Worm (Caenorhabditis elegans) whole organism, young adult: ENCODE results near the gene kdp-1.
A peak's percentile ranks its signal among the peaks of the same experiment; 100 is the strongest.

ENCODE experiments used
- B0019.2 ChIP-seq: fragments of 200-800 bp; sonication (Bioruptor generic); conservative IDR thresholded peaks from 2 replicates; pipeline ENCODE4 v1.3.6; 2022; ENCODE audit warnings: missing genetic modification reagents, missing genetic modification characterization, missing compliant biosample characterization
- B0336.3 ChIP-seq: fragments of 200-800 bp; sonication (Bioruptor generic); IDR thresholded peaks from 2 replicates; pipeline ENCODE4 v1.3.6; 2022; ENCODE audit warnings: missing genetic modification characterization, missing compliant biosample characterization
- F52B5.7 ChIP-seq: sonication (generic microtip); optimal IDR thresholded peaks from 2 replicates; lab custom pipeline; 2016; ENCODE audit warnings: mild to moderate bottlenecking, missing genetic modification characterization, missing compliant biosample characterization
- K11D2.4 ChIP-seq: fragments of 200-800 bp; sonication (Bioruptor generic); IDR thresholded peaks from 2 replicates; pipeline ENCODE4 v1.3.6; 2022; ENCODE audit warnings: missing genetic modification reagents, missing genetic modification characterization, missing compliant biosample characterization
- Y56A3A.18 ChIP-seq: fragments of 200-800 bp; sonication (Bioruptor generic); IDR thresholded peaks from 2 replicates; pipeline ENCODE4 v1.3.6; 2022; ENCODE audit warnings: missing genetic modification reagents, missing genetic modification characterization, missing compliant biosample characterization
- akir-1 ChIP-seq: fragments of 200-800 bp; sonication (Bioruptor generic); optimal IDR thresholded peaks from 2 replicates; lab custom pipeline; 2018; ENCODE audit warnings: mild to moderate bottlenecking, missing genetic modification characterization, moderate library complexity, missing compliant biosample characterization
- atf-7 ChIP-seq: sonication (generic microtip); optimal IDR thresholded peaks from 2 replicates; lab custom pipeline; 2017; ENCODE audit warnings: mild to moderate bottlenecking, missing genetic modification characterization, missing compliant biosample characterization
- attf-5 ChIP-seq: fragments of 200-800 bp; sonication (Bioruptor generic); optimal IDR thresholded peaks from 2 replicates; lab custom pipeline; 2018; ENCODE audit warnings: mild to moderate bottlenecking, missing genetic modification characterization, missing compliant biosample characterization
- cebp-1 ChIP-seq, 2 experiments: fragments of 200-800 bp in 1 of 2; sonication (Bioruptor generic) in 1 of 2; sonication (generic microtip) in 1 of 2; IDR thresholded peaks in 1 of 2; optimal IDR thresholded peaks in 1 of 2; 2 replicates each; pipeline versions ENCODE4 v1.3.6 to Lab custom; 2017 to 2022; ENCODE audit warnings: missing compliant biosample characterization in 2 of 2, missing genetic modification characterization in 2 of 2, mild to moderate bottlenecking in 1 of 2, missing genetic modification reagents in 1 of 2, moderate library complexity in 1 of 2
- dox-1 ChIP-seq: fragments of 200-800 bp; sonication (Bioruptor generic); IDR thresholded peaks from 2 replicates; pipeline ENCODE4 v1.3.6; 2022; ENCODE audit warnings: missing genetic modification reagents, missing genetic modification characterization, missing compliant biosample characterization
- egrh-3 ChIP-seq: fragments of 200-800 bp; sonication (Bioruptor generic); IDR thresholded peaks from 2 replicates; pipeline ENCODE4 v1.3.6; 2022; ENCODE audit warnings: missing genetic modification reagents, missing genetic modification characterization, missing compliant biosample characterization
- gei-17 ChIP-seq: fragments of 200-800 bp; sonication (Bioruptor generic); optimal IDR thresholded peaks from 2 replicates; lab custom pipeline; 2018; ENCODE audit warnings: mild to moderate bottlenecking, missing genetic modification characterization, missing compliant biosample characterization
- hlh-26 ChIP-seq: fragments of 200-800 bp; sonication (Bioruptor generic); conservative IDR thresholded peaks from 2 replicates; pipeline ENCODE4 v1.3.6; 2022; ENCODE audit warnings: missing genetic modification reagents, missing genetic modification characterization, missing compliant biosample characterization
- lin-26 ChIP-seq: fragments of 200-800 bp; sonication (Bioruptor generic); IDR thresholded peaks from 2 replicates; pipeline ENCODE4 v1.3.6; 2022; ENCODE audit warnings: missing genetic modification reagents, missing genetic modification characterization, missing compliant biosample characterization
- mxl-1 ChIP-seq: sonication (generic microtip); optimal IDR thresholded peaks from 2 replicates; lab custom pipeline; 2016; ENCODE audit warnings: missing genetic modification characterization, missing compliant biosample characterization
- nfyb-1 ChIP-seq: fragments of 200-800 bp; sonication (Bioruptor generic); IDR thresholded peaks from 2 replicates; pipeline ENCODE4 v1.3.6; 2022; ENCODE audit warnings: missing genetic modification reagents, missing genetic modification characterization, missing compliant biosample characterization
- nhr-179 ChIP-seq: sonication (generic microtip); optimal IDR thresholded peaks from 2 replicates; lab custom pipeline; 2016; ENCODE audit warnings: mild to moderate bottlenecking, missing genetic modification characterization, missing compliant biosample characterization
- nhr-27 ChIP-seq: fragments of 200-800 bp; sonication (Bioruptor generic); optimal IDR thresholded peaks from 2 replicates; lab custom pipeline; 2018; ENCODE audit warnings: mild to moderate bottlenecking, missing genetic modification characterization, moderate library complexity, missing compliant biosample characterization
- nhr-80 ChIP-seq: sonication (generic microtip); optimal IDR thresholded peaks from 2 replicates; lab custom pipeline; 2016; ENCODE audit warnings: missing genetic modification characterization, missing compliant biosample characterization
- rec-8 ChIP-seq, 2 experiments: sonication (generic microtip); optimal IDR thresholded peaks; 2 replicates each; lab custom pipeline; 2016; ENCODE audit warnings: mild to moderate bottlenecking in 2 of 2, missing genetic modification characterization in 2 of 2, missing genetic modification reagents in 2 of 2, missing genotype in 2 of 2, missing biosample characterization in 1 of 2, missing compliant biosample characterization in 1 of 2, moderate library complexity in 1 of 2
- rpc-1 ChIP-seq, 2 experiments: fragments of 150-350 bp in 1 of 2; sonication (generic microtip) in 1 of 2; optimal IDR thresholded peaks; 2 replicates each; lab custom pipeline; 2014 to 2018; ENCODE audit warnings: missing biosample characterization in 1 of 2, missing genetic modification characterization in 1 of 2, missing genetic modification reagents in 1 of 2, missing genotype in 1 of 2
- snpc-1.1 ChIP-seq: sonication (generic microtip); optimal IDR thresholded peaks from 2 replicates; lab custom pipeline; 2017; ENCODE audit warnings: missing genetic modification characterization, mild to moderate bottlenecking, missing compliant biosample characterization, antibody characterized with exemption, moderate library complexity, missing genotype, missing genetic modification reagents; ENCODE audit not compliant: insufficient read depth
- snpc-4 ChIP-seq, 5 experiments: fragments of 150-350 bp in 1 of 5; sonication (generic microtip) in 4 of 5; optimal IDR thresholded peaks; 2 replicates each; lab custom pipeline; 2014 to 2018; ENCODE audit warnings: missing genetic modification characterization in 5 of 5, missing biosample characterization in 3 of 5, antibody characterized with exemption in 2 of 5, mild to moderate bottlenecking in 2 of 5, missing compliant biosample characterization in 2 of 5, missing genotype in 2 of 5, moderate library complexity in 2 of 5, missing genetic modification reagents in 1 of 5
- sptf-2 ChIP-seq: fragments of 200-800 bp; sonication (Bioruptor generic); optimal IDR thresholded peaks from 2 replicates; lab custom pipeline; 2018; ENCODE audit warnings: mild to moderate bottlenecking, missing genetic modification characterization, missing compliant biosample characterization
- zfh-2 ChIP-seq: fragments of 200-800 bp; sonication (Bioruptor generic); conservative IDR thresholded peaks from 2 replicates; pipeline ENCODE4 v1.3.6; 2022; ENCODE audit warnings: missing genetic modification reagents, missing genetic modification characterization, missing compliant biosample characterization
- ztf-22 ChIP-seq: fragments of 200-800 bp; sonication (Bioruptor generic); optimal IDR thresholded peaks from 2 replicates; lab custom pipeline; 2018; ENCODE audit warnings: mild to moderate bottlenecking, missing genetic modification characterization, moderate library complexity, missing compliant biosample characterization
- ztf-26 ChIP-seq: sonication (generic microtip); optimal IDR thresholded peaks from 2 replicates; lab custom pipeline; 2017; ENCODE audit warnings: missing genetic modification characterization, missing compliant biosample characterization
- ztf-28 ChIP-seq: fragments of 200-800 bp; sonication (Bioruptor generic); IDR thresholded peaks from 2 replicates; pipeline ENCODE4 v1.3.6; 2022; ENCODE audit warnings: missing genetic modification reagents, missing genetic modification characterization, missing compliant biosample characterization
- ztf-3 ChIP-seq: fragments of 200-800 bp; sonication (Bioruptor generic); optimal IDR thresholded peaks from 2 replicates; lab custom pipeline; 2018; ENCODE audit warnings: mild to moderate bottlenecking, missing genetic modification characterization, missing compliant biosample characterization

kdp-1 gene

ce11 chrIV:13330547-13330946 lies 30.6 kb downstream of the kdp-1 start:
- no peak for TF ChIP-seq ztf-28 (GFP tag; lab: Robert Waterston, UW)
- 0 out of 2 replicates have a peak, but pooled peaks have one; percentile 22 for TF ChIP-seq zfh-2 (GFP tag; lab: Robert Waterston, UW)
- TF ChIP-seq Y56A3A.18 = 0 out of 2 replicates have a peak, but pooled peaks have one; percentile 43
- TF ChIP-seq, all 124 proteins: peak for 2

ce11 chrIV:13331285-13331684 lies 31.3 kb downstream of the kdp-1 start, which contains the start of gene pqn-74:
TSS of gene pqn-74 (minus strand) at chrIV:13331406.
- peak; percentile 8 for TF ChIP-seq F52B5.7 (tag; lab: Kevin White, UChicago)
- no peak for TF ChIP-seq ztf-3 (GFP tag; lab: Kevin White, UChicago)
- peak; percentile 31; the same call in 1 of the 2 replicates for TF ChIP-seq egrh-3 (GFP tag; lab: Robert Waterston, UW)
- TF ChIP-seq zfh-2 (GFP tag; lab: Robert Waterston, UW) = peak; percentile 69; the same call in 1 of the 2 replicates

ce11 chrIV:13334287-13334686 lies 34.3 kb downstream of the kdp-1 start:
- TF ChIP-seq nhr-80 = peak; percentile 92
- 0 out of 2 replicates have a peak, but pooled peaks have one; percentile 41 for TF ChIP-seq dox-1 (GFP tag; lab: Robert Waterston, UW)
- no peak for TF ChIP-seq cebp-1 (GFP tag; IDR thresholded peaks at IDR 0.05; lab: Robert Waterston, UW)
- TF ChIP-seq cebp-1 (tag; optimal IDR thresholded peaks at IDR 0.05; lab: Kevin White, UChicago) = peak; percentile 60
- TF ChIP-seq mxl-1 (tag; lab: Kevin White, UChicago) = no peak
- TF ChIP-seq snpc-4 (GFP tag; optimal IDR thresholded peaks at IDR 0.05; lab: Kevin White, UChicago) = no peak
- TF ChIP-seq snpc-4 (tag; optimal IDR thresholded peaks at IDR 0.05; lab: Kevin White, UChicago) = peak in 1 of 4 experiments; percentile 2
- TF ChIP-seq rpc-1 (optimal IDR thresholded peaks at IDR 0.05; lab: Kevin White, UChicago) = no peak
- no peak for TF ChIP-seq rpc-1 (tag; optimal IDR thresholded peaks at IDR 0.05; lab: Kevin White, UChicago)
- TF ChIP-seq atf-7 (tag; lab: Kevin White, UChicago) = peak; percentile 14
- TF ChIP-seq gei-17 (GFP tag; lab: Kevin White, UChicago) = no peak
- peak; percentile 43; the same call in 1 of the 2 replicates for TF ChIP-seq B0336.3
- no peak for TF ChIP-seq lin-26
- peak; percentile 11 for TF ChIP-seq attf-5 (GFP tag; lab: Kevin White, UChicago)
- TF ChIP-seq nfyb-1 (GFP tag; lab: Robert Waterston, UW) = 0 out of 2 replicates have a peak, but pooled peaks have one; percentile 29
- peak; percentile 18 for TF ChIP-seq ztf-26 (tag; lab: Kevin White, UChicago)
- TF ChIP-seq, all 124 proteins: peak for 9

- TF ChIP-seq akir-1 (GFP tag; lab: Kevin White, UChicago) (no peak), snpc-1.1 (no peak), nhr-27 (tag; lab: Kevin White, UChicago) (no peak), zfh-2 (GFP tag; lab: Robert Waterston, UW) (no peak), nhr-179 (tag; lab: Kevin White, UChicago) (no peak), ztf-22 (no peak)
Measured at ce11 chrIV:13342555-13342954, 42.6 kb downstream of the kdp-1 start, which contains the start of gene W02A2.5. TSS of gene W02A2.5 (plus strand) at chrIV:13342855.

ce11 chrIV:13346078-13346477 lies 46.1 kb downstream of the kdp-1 start:
- TF ChIP-seq nhr-179 (tag; lab: Kevin White, UChicago) (no peak), hlh-26 (GFP tag; lab: Robert Waterston, UW) (no peak), K11D2.4 (GFP tag; lab: Robert Waterston, UW) (no peak), rec-8 (tag; optimal IDR thresholded peaks at IDR 0.05; lab: Kevin White, UChicago) (no peak), dox-1 (GFP tag; lab: Robert Waterston, UW) (no peak), rpc-1 (optimal IDR thresholded peaks at IDR 0.05; lab: Kevin White, UChicago) (no peak), rpc-1 (tag; optimal IDR thresholded peaks at IDR 0.05; lab: Kevin White, UChicago) (no peak), sptf-2 (no peak), B0019.2 (GFP tag; lab: Robert Waterston, UW) (no peak), nhr-80 (peak; percentile 12)
